Fruit fly (Drosophila melanogaster): ENCODE measurements around the gene CG34117.

The CG34117 gene

dm6 chr3R:9422338-9422737 is 22.5 kb upstream of the CG34117 start:
- TF ChIP-seq CG17801 (GFP tag; optimal IDR thresholded peaks at IDR 0.05; ENCODE audit: partially characterized antibody) = peak; percentile 21

dm6 chr3R:9420439-9421234 is 20.8 kb upstream of the CG34117 start:
- no peak for TF ChIP-seq CG17801 (GFP tag; optimal IDR thresholded peaks at IDR 0.05; ENCODE audit: partially characterized antibody)

DNA sequence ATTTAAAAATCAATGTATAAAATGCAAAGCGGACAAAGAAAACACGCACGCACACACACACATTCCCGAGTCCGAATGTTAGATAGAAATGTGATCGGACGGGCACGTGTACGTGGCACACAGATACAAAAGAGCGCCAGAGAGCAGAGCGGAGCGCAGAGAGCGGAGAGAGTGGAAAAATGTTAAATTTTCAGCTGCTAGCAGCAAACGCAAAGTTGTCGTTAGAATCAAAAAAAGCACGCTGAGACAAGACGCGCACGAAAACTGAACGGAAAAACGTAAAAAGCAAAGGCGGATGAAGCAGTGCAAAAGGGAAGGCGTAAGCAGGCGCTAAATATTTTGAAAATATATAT is 19.4 kb upstream of the CG34117 start:
- TF ChIP-seq CG17801 (GFP tag; optimal IDR thresholded peaks at IDR 0.05; ENCODE audit: partially characterized antibody) = peak; percentile 40

DNA sequence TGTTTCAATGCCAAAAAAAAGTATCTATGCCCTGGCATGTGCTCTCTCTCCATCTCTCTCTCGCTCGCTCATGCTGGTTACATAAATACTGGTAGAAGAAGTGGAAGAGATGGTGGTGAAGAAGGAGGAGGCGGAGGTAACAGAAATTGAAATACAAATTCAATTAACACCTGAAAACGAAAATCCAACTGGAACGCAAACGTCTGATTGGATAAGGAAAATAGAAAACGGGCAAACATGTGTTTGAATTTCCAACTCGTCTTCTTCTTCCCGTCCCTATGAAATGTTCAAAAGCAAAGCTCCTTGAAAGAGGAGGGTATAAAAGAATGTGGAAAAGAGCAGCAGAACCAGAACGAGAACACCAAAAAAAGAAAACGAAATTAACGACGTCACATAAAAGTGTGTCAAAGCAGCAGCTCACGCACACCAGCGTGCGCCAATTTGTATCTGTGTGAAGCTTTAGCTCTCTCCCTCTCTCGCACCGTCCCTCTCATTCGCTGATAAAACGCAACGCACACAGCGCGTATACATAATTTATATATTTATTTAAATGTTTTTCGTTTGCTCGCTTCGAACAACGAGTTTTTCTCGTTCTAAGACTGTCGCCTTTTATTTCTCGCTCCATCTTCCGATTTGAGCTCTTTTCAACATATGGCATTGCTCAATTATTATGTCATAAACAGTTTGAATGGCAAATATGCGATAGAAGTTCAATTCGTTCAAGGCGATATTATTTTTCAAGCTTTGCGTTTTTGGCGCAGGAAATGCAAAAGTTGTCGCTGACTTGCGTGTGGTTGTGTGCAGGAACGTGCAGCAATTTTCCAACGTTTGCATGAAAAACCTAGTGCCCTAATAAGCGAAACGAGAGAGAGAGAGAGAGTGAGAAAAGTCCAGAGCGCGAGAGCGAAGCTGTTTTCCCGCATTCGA is 18.8 kb upstream of the CG34117 start:
- no peak for TF ChIP-seq CG17801 (GFP tag; optimal IDR thresholded peaks at IDR 0.05; ENCODE audit: partially characterized antibody)

- peak; percentile 53 for TF ChIP-seq CG17801 (GFP tag; optimal IDR thresholded peaks at IDR 0.05; ENCODE audit: partially characterized antibody)
These were observed 17.9 kb upstream of the CG34117 start, which contains the start of gene ps for dm6 chr3R:9417577-9418334. ps (plus strand) TSS chr3R:9417940.

DNA sequence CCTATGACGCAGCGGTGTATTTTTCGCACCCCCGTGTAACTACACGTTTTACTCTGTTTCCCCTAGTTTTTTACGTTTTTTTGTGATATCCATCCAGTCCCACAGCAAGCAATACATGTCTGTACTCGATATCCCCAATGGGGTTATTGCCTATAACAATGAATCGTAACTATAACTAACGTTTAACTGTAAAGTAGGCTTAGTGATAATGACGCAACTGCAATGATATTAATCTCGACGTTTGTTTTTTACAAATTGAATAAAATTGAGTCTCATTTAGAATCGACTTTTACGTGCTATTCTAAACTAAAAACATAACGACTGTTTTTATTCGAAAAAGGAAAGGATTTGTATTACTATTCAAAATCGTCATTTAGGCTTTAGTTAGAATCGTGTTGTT is 17.1 kb upstream of the CG34117 start:
- no peak for TF ChIP-seq CG17801 (GFP tag; optimal IDR thresholded peaks at IDR 0.05; ENCODE audit: partially characterized antibody)

DNA sequence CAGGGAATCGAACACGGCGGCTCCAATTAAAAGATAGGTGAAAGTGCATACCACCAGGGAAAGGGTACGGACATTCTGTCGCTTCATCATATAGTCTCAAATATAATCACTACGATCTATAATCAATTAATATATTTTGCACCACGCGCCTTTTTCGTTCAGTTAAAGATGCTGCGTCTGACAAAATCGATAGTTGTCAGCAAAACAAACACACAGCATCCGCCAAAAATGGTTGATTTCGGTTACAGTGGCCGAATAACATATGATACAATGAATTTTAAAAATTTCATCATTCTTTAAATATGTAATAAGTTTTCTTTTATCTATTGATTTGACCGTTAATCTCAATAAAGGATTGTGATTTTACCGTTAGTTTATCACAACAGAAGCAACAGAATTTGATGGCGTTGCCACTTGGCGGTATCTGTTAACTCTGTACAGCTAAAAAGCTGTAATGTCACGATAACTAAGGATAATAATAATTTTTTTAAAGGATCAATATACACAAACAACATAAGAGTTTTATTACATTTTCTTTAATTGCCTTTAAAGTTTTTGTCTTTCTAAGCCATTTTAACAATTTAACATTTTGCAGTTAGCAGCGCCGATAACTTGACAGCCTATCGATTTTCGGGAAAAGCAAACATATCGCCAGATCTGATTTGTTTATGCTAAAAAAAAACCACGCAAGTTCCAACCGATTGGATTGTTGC is 12.2 kb upstream of the CG34117 start, which contains the start of the genes Task7 and alpha-Man-IIa:
Task7 (minus strand) TSS at position 366 of the 713 bp plus-strand sequence.
alpha-Man-IIa (plus strand) TSS at position 621 of the 713 bp plus-strand sequence.
- peak; percentile 17 for TF ChIP-seq CG17801 (GFP tag; optimal IDR thresholded peaks at IDR 0.05; ENCODE audit: partially characterized antibody)

dm6 chr3R:9410182-9410581 is 10.3 kb upstream of the CG34117 start, which contains the start of gene betaTub85D:
betaTub85D (minus strand) TSS chr3R:9410282.
- TF ChIP-seq CG17801 (GFP tag; optimal IDR thresholded peaks at IDR 0.05; ENCODE audit: partially characterized antibody) = no peak

- no peak for TF ChIP-seq CG17801 (GFP tag; optimal IDR thresholded peaks at IDR 0.05; ENCODE audit: partially characterized antibody)
These were observed 8.2 kb upstream of the CG34117 start, which contains the start of gene CG44261 for dm6 chr3R:9408069-9408468. CG44261 (minus strand) TSS chr3R:9408169.

dm6 chr3R:9404104-9404512 is 4.3 kb upstream of the CG34117 start, which contains the start of the genes CG9356, BBIP1 and CG8135:
CG9356 (minus strand) TSS chr3R:9404269.
BBIP1 (plus strand) TSS chr3R:9404385.
CG8135 (plus strand) TSS chr3R:9404385.
- TF ChIP-seq CG17801 (GFP tag; optimal IDR thresholded peaks at IDR 0.05; ENCODE audit: partially characterized antibody) = peak; percentile 79

DNA sequence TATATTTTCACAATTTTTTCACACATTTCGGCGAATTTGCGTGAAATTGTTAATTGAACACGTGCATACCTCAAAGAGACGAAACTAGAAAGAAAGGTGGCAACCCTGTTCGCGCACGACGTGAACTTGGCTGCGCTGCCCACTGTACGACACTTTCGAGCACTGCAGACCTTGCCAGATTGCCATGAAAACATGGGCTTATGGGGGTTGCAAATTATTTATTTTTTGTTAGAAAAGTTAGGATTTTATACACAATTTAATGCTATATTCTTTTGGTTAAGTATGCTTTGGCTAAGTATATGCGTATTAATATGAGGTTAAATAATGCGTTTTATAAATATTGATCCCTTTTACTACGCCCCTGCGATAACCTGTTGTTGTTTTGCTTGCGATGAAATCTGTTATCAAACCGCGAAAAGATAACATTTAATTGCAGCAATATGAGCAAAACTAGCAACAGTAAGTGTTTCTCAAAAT is 1.3 kb upstream of the CG34117 start, which contains the start of the genes RpL34b and CG8132:
RpL34b (minus strand) TSS at position 100 of the 477 bp plus-strand sequence.
CG8132 (plus strand) TSS at position 369 of the 477 bp plus-strand sequence.
- TF ChIP-seq CG17801 (GFP tag; optimal IDR thresholded peaks at IDR 0.05; ENCODE audit: partially characterized antibody) = peak; percentile 94

DNA sequence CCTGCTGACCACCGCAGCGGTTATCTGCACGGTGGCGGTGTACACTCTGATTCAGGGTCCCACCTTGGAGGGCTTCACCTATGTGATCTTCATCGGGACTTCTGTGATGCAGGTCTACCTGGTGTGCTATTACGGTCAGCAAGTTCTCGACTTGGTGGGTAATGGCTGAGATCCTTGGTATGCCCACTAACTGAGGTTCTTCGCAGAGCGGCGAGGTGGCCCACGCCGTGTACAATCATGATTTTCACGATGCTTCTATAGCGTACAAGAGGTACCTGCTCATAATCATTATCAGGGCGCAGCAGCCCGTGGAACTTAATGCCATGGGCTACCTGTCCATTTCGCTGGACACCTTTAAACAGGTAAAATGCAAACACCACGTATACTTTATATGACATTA is 779 bp downstream of the CG34117 start:
- TF ChIP-seq CG17801 (GFP tag; optimal IDR thresholded peaks at IDR 0.05; ENCODE audit: partially characterized antibody) = no peak

DNA sequence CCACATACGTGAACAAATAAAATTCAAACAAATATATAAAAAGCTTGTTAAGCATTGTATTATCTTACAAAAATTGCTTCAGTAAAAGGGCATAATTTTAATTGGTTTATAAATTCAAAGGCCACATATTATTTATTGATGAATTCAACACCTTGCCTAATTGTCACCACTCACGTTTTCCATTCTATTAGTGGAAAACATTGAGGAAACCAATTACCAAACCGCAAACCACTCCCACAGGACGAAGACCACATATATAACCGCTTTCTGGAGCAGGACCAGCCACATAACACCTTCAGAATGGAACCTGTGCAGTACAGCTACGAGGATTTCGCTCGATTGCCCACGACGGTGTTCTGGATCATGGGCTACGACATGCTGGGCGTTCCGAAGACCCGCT is 2.0 kb downstream of the CG34117 start, which contains the start of gene Or85f:
Or85f (plus strand) TSS at position 301 of the 400 bp plus-strand sequence.
- TF ChIP-seq CG17801 (GFP tag; optimal IDR thresholded peaks at IDR 0.05; ENCODE audit: partially characterized antibody) = no peak

All from ovary, adult (tissue).